Worm (Caenorhabditis elegans): ENCODE results near the gene C44C10.11.

Gene C44C10.11

DNA sequence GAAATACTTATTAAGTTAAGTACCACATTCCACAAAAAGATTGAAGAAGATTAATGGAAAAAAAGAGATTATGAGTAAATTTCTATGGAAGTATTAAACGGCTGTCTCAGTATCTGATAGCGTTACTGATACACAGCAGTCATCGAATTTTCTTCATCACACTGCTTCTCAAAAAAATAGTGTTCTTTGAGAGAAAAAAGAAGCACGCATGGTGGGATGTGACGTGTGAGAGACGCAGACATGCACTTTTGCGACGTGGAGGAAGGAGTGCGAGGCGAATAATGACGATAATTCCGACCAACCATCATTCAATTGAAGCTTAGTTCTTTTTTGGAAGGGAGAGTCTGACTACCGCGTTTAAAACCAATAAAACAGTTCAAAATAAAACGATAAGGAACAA lies at the start of gene C44C10.11 (continued):
- TF ChIP-seq nhr-25 (tag; optimal IDR thresholded peaks at IDR 0.05; ENCODE audit: borderline replicate concordance, insufficient read depth) (no peak), lir-3 (tag; optimal IDR thresholded peaks at IDR 0.05) (no peak), daf-12 (tag; optimal IDR thresholded peaks at IDR 0.05) (no peak), tra-1 (GFP tag; IDR thresholded peaks at IDR 0.05) (peak; percentile 60; the same call in 1 of the 2 replicates), cey-2 (tag; optimal IDR thresholded peaks at IDR 0.05; ENCODE audit: borderline replicate concordance, insufficient read depth) (no peak), nhr-237 (tag; optimal IDR thresholded peaks at IDR 0.05) (no peak), dpl-1 (GFP tag; optimal IDR thresholded peaks at IDR 0.05) (no peak), aha-1 (tag) (peak; percentile 89), spr-3 (GFP tag; optimal IDR thresholded peaks at IDR 0.05) (no peak), ces-1 (GFP tag; optimal IDR thresholded peaks at IDR 0.05) (no peak), egl-43 (GFP tag; IDR thresholded peaks at IDR 0.05) (no peak), attf-4 (tag; optimal IDR thresholded peaks at IDR 0.05) (no peak), hlh-11 (tag; optimal IDR thresholded peaks at IDR 0.05) (peak; percentile 81), lin-38 (GFP tag; IDR thresholded peaks at IDR 0.05) (no peak), F26F4.8 (GFP tag; conservative IDR thresholded peaks at IDR 0.05) (no peak), Y48G9A.11 (GFP tag; IDR thresholded peaks at IDR 0.05) (no peak), F37D6.2 (tag; optimal IDR thresholded peaks at IDR 0.05) (no peak), lin-15B (tag; optimal IDR thresholded peaks at IDR 0.05) (no peak), dmd-6 (GFP tag; IDR thresholded peaks at IDR 0.05) (peak; percentile 96), lin-1 (GFP tag; IDR thresholded peaks at IDR 0.05) (no peak), dmd-8 (GFP tag; IDR thresholded peaks at IDR 0.05) (no peak), mxl-3 (GFP tag; optimal IDR thresholded peaks at IDR 0.05) (peak; percentile 95), mep-1 (tag; optimal IDR thresholded peaks at IDR 0.05) (no peak), dmd-9 (GFP tag; IDR thresholded peaks at IDR 0.05) (no peak), mdt-29 (GFP tag; IDR thresholded peaks at IDR 0.05) (no peak), T26A8.4 (GFP tag; IDR thresholded peaks at IDR 0.05) (no peak), saeg-2 (GFP tag; IDR thresholded peaks at IDR 0.05) (no peak), aly-2 (tag; optimal IDR thresholded peaks at IDR 0.05) (no peak), nhr-41 (GFP tag; IDR thresholded peaks at IDR 0.05) (0 out of 2 replicates have a peak, but pooled peaks have one; percentile 46), sdz-12 (GFP tag; optimal IDR thresholded peaks at IDR 0.05) (no peak), ZK546.5 (tag; optimal IDR thresholded peaks at IDR 0.05) (no peak), ceh-20 (GFP tag; IDR thresholded peaks at IDR 0.05) (no peak), hlh-30 (tag; optimal IDR thresholded peaks at IDR 0.05; ENCODE audit: insufficient read depth) (peak; percentile 77)

ce11 chrX:11758809-11759208 lies 48.7 kb upstream of the C44C10.11 start, which contains the start of gene lact-7:
Gene lact-7, plus strand, starts transcription at chrX:11759109.
- TF ChIP-seq set-16 (GFP tag; IDR thresholded peaks at IDR 0.05): peak; percentile 32; the same call in 1 of the 2 replicates
- TF ChIP-seq nhr-76 (tag; optimal IDR thresholded peaks at IDR 0.05): no peak
- TF ChIP-seq nhr-41 (GFP tag; IDR thresholded peaks at IDR 0.05): no peak
- TF ChIP-seq mxl-3 (GFP tag; optimal IDR thresholded peaks at IDR 0.05): no peak

- peak; percentile 72 for TF ChIP-seq nhr-111 (GFP tag; optimal IDR thresholded peaks at IDR 0.05)
- peak; percentile 66; the same call in 1 of the 2 replicates for TF ChIP-seq Y48G9A.11 (GFP tag; IDR thresholded peaks at IDR 0.05)
- 0 out of 2 replicates have a peak, but pooled peaks have one; percentile 64 for TF ChIP-seq nhr-42 (GFP tag; IDR thresholded peaks at IDR 0.05)
- TF ChIP-seq nhr-25 (tag; optimal IDR thresholded peaks at IDR 0.05; ENCODE audit: borderline replicate concordance, insufficient read depth): no peak
- no peak for TF ChIP-seq lsy-2 (tag; optimal IDR thresholded peaks at IDR 0.05)
- peak; percentile 51 for TF ChIP-seq F37D6.2 (tag; optimal IDR thresholded peaks at IDR 0.05)
- no peak for TF ChIP-seq nhr-102 (tag; optimal IDR thresholded peaks at IDR 0.05)
- TF ChIP-seq fkh-10 (GFP tag; optimal IDR thresholded peaks at IDR 0.05): peak; percentile 57
- TF ChIP-seq zag-1 (tag; optimal IDR thresholded peaks at IDR 0.05): no peak
- TF ChIP-seq dmd-6 (GFP tag; IDR thresholded peaks at IDR 0.05): peak; percentile 77
- TF ChIP-seq dve-1 (tag; optimal IDR thresholded peaks at IDR 0.05; ENCODE audit: insufficient read depth): no peak
- TF ChIP-seq snpc-4 (tag; optimal IDR thresholded peaks at IDR 0.05): no peak
- TF ChIP-seq pha-4 (GFP tag; IDR thresholded peaks at IDR 0.05): peak; percentile 95
- TF ChIP-seq pha-4 (tag; optimal IDR thresholded peaks at IDR 0.05): no peak
- TF ChIP-seq F44E2.7 (GFP tag; IDR thresholded peaks at IDR 0.05): 0 out of 2 replicates have a peak, but pooled peaks have one; percentile 60
- peak; percentile 78 for TF ChIP-seq madf-9 (GFP tag; conservative IDR thresholded peaks at IDR 0.05)
- TF ChIP-seq fos-1 (tag; optimal IDR thresholded peaks at IDR 0.05): no peak
- no peak for TF ChIP-seq ama-1 (optimal IDR thresholded peaks at IDR 0.05)
- peak; percentile 92 for TF ChIP-seq ctbp-1 (GFP tag; IDR thresholded peaks at IDR 0.05)
These were observed 47.5 kb upstream of the C44C10.11 start for ce11 chrX:11757666-11758065.
